Worm (Caenorhabditis elegans): Measurements from ENCODE around the gene E02C12.12.

DNA sequence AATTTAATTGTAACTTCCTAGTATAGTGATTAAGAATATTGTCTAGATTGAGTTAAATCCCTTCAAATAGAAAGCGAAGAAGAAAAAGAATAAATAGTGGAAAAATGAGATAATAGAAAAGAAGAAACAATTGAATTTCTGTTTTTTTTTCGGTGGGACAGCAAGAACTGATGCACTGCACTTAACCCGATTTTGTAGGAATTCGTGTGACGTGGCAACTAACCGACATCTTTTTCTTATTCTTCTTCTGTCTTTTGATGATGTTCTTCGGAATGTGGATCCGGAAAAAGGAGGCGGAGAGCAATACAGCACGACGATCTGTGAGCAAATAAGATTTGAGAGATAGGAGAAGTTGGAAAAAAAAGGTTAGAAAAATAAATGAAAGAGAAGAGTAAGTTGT lies 26.8 kb upstream of the E02C12.12 start:
- TF ChIP-seq lin-15B (tag; optimal IDR thresholded peaks at IDR 0.05) = no peak
- no peak for TF ChIP-seq snpc-4 (tag; optimal IDR thresholded peaks at IDR 0.05)
- no peak for TF ChIP-seq efl-1 (optimal IDR thresholded peaks at IDR 0.05)
- no peak for TF ChIP-seq efl-1 (GFP tag; optimal IDR thresholded peaks at IDR 0.05 in 1 of 2)
- TF ChIP-seq lin-35 (GFP tag; optimal IDR thresholded peaks at IDR 0.05) = no peak
- TF ChIP-seq unc-98 (GFP tag; IDR thresholded peaks at IDR 0.05) = no peak
- TF ChIP-seq dpl-1 (GFP tag; optimal IDR thresholded peaks at IDR 0.05) = no peak

All from whole organism, L1 larva.